1 fruit fly cellular context compared by ENCODE assay signal in genomic region chr2L:2494515-2495098, dm6.
TF ChIP-seq lines count a peak whose summit lies in the region.

No protein-coding gene starts in this region.

TF ChIP-seq in whole organism, embryonic, 481 proteins besides CTCF, POLR2A, EP300 and RAD21 (continued from another document):
- TF ChIP-seq CG15696 (tag; optimal IDR thresholded peaks at IDR 0.05; lab: Kevin White, UChicago) (peak; percentile 42), Dad (GFP tag; optimal IDR thresholded peaks at IDR 0.05; lab: Kevin White, UChicago) (peak; percentile 0), NC2β (GFP tag; optimal IDR thresholded peaks at IDR 0.05; lab: Kevin White, UChicago) (peak; percentile 3), Trl (optimal IDR thresholded peaks at IDR 0.05; lab: Kevin White, UChicago) (peak in 1 of 2 experiments; percentile 3), Trl (GFP tag; optimal IDR thresholded peaks at IDR 0.05; lab: Kevin White, UChicago) (peak; percentile 62), odd (GFP tag; optimal IDR thresholded peaks at IDR 0.05; lab: Kevin White, UChicago) (peak; percentile 17), nerfin-2 (GFP tag; IDR thresholded peaks at IDR 0.05; lab: Robert Waterston, UW; ENCODE audit: partially characterized antibody) (no peak), CG17829 (tag; optimal IDR thresholded peaks at IDR 0.05; lab: Kevin White, UChicago) (no peak), ase (GFP tag; IDR thresholded peaks at IDR 0.05; lab: Robert Waterston, UW) (no peak), CG17912 (GFP tag; optimal IDR thresholded peaks at IDR 0.05; lab: Kevin White, UChicago) (no peak), peb (GFP tag; IDR thresholded peaks at IDR 0.05; lab: Robert Waterston, UW) (no peak), Hr3 (GFP tag; optimal IDR thresholded peaks at IDR 0.05; lab: Kevin White, UChicago) (no peak), Sry-δ (GFP tag; optimal IDR thresholded peaks at IDR 0.05; lab: Kevin White, UChicago) (no peak), twi (tag; optimal IDR thresholded peaks at IDR 0.05; lab: Kevin White, UChicago) (no peak), CG6854 (GFP tag; optimal IDR thresholded peaks at IDR 0.05; lab: Kevin White, UChicago) (no peak), schlank (tag; optimal IDR thresholded peaks at IDR 0.05; lab: Kevin White, UChicago) (no peak), fd102C (GFP tag; optimal IDR thresholded peaks at IDR 0.05; lab: Kevin White, UChicago) (peak; percentile 70), CG9932 (GFP tag; IDR thresholded peaks at IDR 0.05; lab: Robert Waterston, UW) (no peak), CG10979 (tag; optimal IDR thresholded peaks at IDR 0.05; lab: Kevin White, UChicago) (peak; percentile 29), Ravus (GFP tag; IDR thresholded peaks at IDR 0.05; lab: Robert Waterston, UW) (no peak), prd (optimal IDR thresholded peaks at IDR 0.05; lab: Kevin White, UChicago) (no peak), prd (GFP tag; IDR thresholded peaks at IDR 0.05; lab: Robert Waterston, UW) (no peak), CG30431 (GFP tag; optimal IDR thresholded peaks at IDR 0.05; lab: Kevin White, UChicago) (no peak), CG5245 (GFP tag; optimal IDR thresholded peaks at IDR 0.05; lab: Kevin White, UChicago) (no peak), GATAe (GFP tag; conservative IDR thresholded peaks at IDR 0.05; lab: Robert Waterston, UW) (no peak), CG1529 (GFP tag; optimal IDR thresholded peaks at IDR 0.05; lab: Kevin White, UChicago) (no peak), slou (GFP tag; optimal IDR thresholded peaks at IDR 0.05; lab: Kevin White, UChicago) (no peak), kay (GFP tag; optimal IDR thresholded peaks at IDR 0.05; lab: Kevin White, UChicago) (no peak), CG1647 (GFP tag; optimal IDR thresholded peaks at IDR 0.05; lab: Kevin White, UChicago) (peak; percentile 37), gt (GFP tag; IDR thresholded peaks at IDR 0.05; lab: Robert Waterston, UW) (no peak), tna (GFP tag; IDR thresholded peaks at IDR 0.05; lab: Robert Waterston, UW; ENCODE audit: partially characterized antibody) (no peak), Mad (GFP tag; optimal IDR thresholded peaks at IDR 0.05; lab: Kevin White, UChicago) (no peak), yki (optimal IDR thresholded peaks at IDR 0.05; lab: Kevin White, UChicago) (no peak), Six4 (GFP tag; optimal IDR thresholded peaks at IDR 0.05; lab: Kevin White, UChicago) (no peak), jing (GFP tag; optimal IDR thresholded peaks at IDR 0.05; lab: Kevin White, UChicago) (no peak), CG12942 (GFP tag; optimal IDR thresholded peaks at IDR 0.05; lab: Kevin White, UChicago) (no peak), CG6765 (GFP tag; optimal IDR thresholded peaks at IDR 0.05; lab: Kevin White, UChicago) (no peak), CG18764 (GFP tag; optimal IDR thresholded peaks at IDR 0.05; lab: Kevin White, UChicago) (no peak), CG7271 (tag; optimal IDR thresholded peaks at IDR 0.05; lab: Kevin White, UChicago) (peak; percentile 40), grau (tag; optimal IDR thresholded peaks at IDR 0.05; lab: Kevin White, UChicago) (peak; percentile 1), CG14860 (GFP tag; IDR thresholded peaks at IDR 0.05; lab: Robert Waterston, UW; ENCODE audit: partially characterized antibody) (no peak), gem (tag; optimal IDR thresholded peaks at IDR 0.05; lab: Kevin White, UChicago) (peak; percentile 29), Xbp1 (GFP tag; optimal IDR thresholded peaks at IDR 0.05; lab: Kevin White, UChicago) (no peak), CG17802 (tag; optimal IDR thresholded peaks at IDR 0.05; lab: Kevin White, UChicago) (no peak), ro (GFP tag; IDR thresholded peaks at IDR 0.05; lab: Robert Waterston, UW) (no peak), PHDP (tag; optimal IDR thresholded peaks at IDR 0.05; lab: Kevin White, UChicago) (no peak), CG4282 (GFP tag; optimal IDR thresholded peaks at IDR 0.05; lab: Kevin White, UChicago) (no peak), CG2712 (tag; optimal IDR thresholded peaks at IDR 0.05; lab: Kevin White, UChicago) (no peak), CG8359 (GFP tag; optimal IDR thresholded peaks at IDR 0.05; lab: Kevin White, UChicago; ENCODE audit: borderline replicate concordance) (no peak), CG3065 (GFP tag; optimal IDR thresholded peaks at IDR 0.05; lab: Kevin White, UChicago) (no peak), CG4424 (GFP tag; optimal IDR thresholded peaks at IDR 0.05; lab: Kevin White, UChicago) (peak; percentile 13), sc (optimal IDR thresholded peaks at IDR 0.05; lab: Kevin White, UChicago) (no peak), sc (GFP tag; optimal IDR thresholded peaks at IDR 0.05; lab: Kevin White, UChicago) (no peak), CG7786 (GFP tag; optimal IDR thresholded peaks at IDR 0.05; lab: Kevin White, UChicago) (no peak), bab2 (GFP tag; optimal IDR thresholded peaks at IDR 0.05; lab: Kevin White, UChicago) (peak; percentile 18), CG3838 (GFP tag; optimal IDR thresholded peaks at IDR 0.05; lab: Kevin White, UChicago) (peak; percentile 42), gce (GFP tag; IDR thresholded peaks at IDR 0.05; lab: Robert Waterston, UW) (no peak), HmgD (GFP tag; optimal IDR thresholded peaks at IDR 0.05; lab: Kevin White, UChicago) (no peak), CG9609 (GFP tag; optimal IDR thresholded peaks at IDR 0.05; lab: Kevin White, UChicago) (peak; percentile 21), Scr (GFP tag; IDR thresholded peaks at IDR 0.05; lab: Robert Waterston, UW; ENCODE audit: partially characterized antibody) (no peak), wek (GFP tag; optimal IDR thresholded peaks at IDR 0.05; lab: Kevin White, UChicago) (peak; percentile 40), CG18599 (GFP tag; optimal IDR thresholded peaks at IDR 0.05; lab: Kevin White, UChicago) (peak; percentile 46), CG12155 (GFP tag; optimal IDR thresholded peaks at IDR 0.05; lab: Kevin White, UChicago) (no peak), Nf-YC (tag; optimal IDR thresholded peaks at IDR 0.05; lab: Kevin White, UChicago) (no peak), lov (optimal IDR thresholded peaks at IDR 0.05; lab: Kevin White, UChicago) (no peak), lov (GFP tag; IDR thresholded peaks at IDR 0.05; lab: Robert Waterston, UW) (no peak), CG8765 (GFP tag; IDR thresholded peaks at IDR 0.05; lab: Robert Waterston, UW) (no peak), CG6689 (GFP tag; IDR thresholded peaks at IDR 0.05; lab: Robert Waterston, UW) (0 out of 2 replicates have a peak, but pooled peaks have one; percentile 19), cad (GFP tag; optimal IDR thresholded peaks at IDR 0.05; lab: Kevin White, UChicago) (no peak), caup (GFP tag; optimal IDR thresholded peaks at IDR 0.05; lab: Kevin White, UChicago; ENCODE audit: severe bottlenecking) (peak; percentile 23), ato (GFP tag; IDR thresholded peaks at IDR 0.05; lab: Robert Waterston, UW; ENCODE audit: partially characterized antibody) (no peak), CG31224 (GFP tag; IDR thresholded peaks at IDR 0.05; lab: Robert Waterston, UW) (no peak), Bdp1 (GFP tag; optimal IDR thresholded peaks at IDR 0.05; lab: Kevin White, UChicago) (peak; percentile 13), run (tag; optimal IDR thresholded peaks at IDR 0.05; lab: Kevin White, UChicago) (no peak), CG3726 (GFP tag; IDR thresholded peaks at IDR 0.05; lab: Robert Waterston, UW) (0 out of 3 replicates have a peak, but pooled peaks have one; percentile 23), nmo (GFP tag; optimal IDR thresholded peaks at IDR 0.05; lab: Kevin White, UChicago) (peak; percentile 8), chm (GFP tag; IDR thresholded peaks at IDR 0.05; lab: Robert Waterston, UW) (no peak), CG2202 (tag; optimal IDR thresholded peaks at IDR 0.05; lab: Kevin White, UChicago) (peak; percentile 42), zf30C (GFP tag; optimal IDR thresholded peaks at IDR 0.05; lab: Kevin White, UChicago) (no peak), hth (optimal IDR thresholded peaks at IDR 0.05; lab: Kevin White, UChicago) (no peak), Med (GFP tag; lab: Kevin White, UChicago) (peak; percentile 82), CG32532 (GFP tag; IDR thresholded peaks at IDR 0.05; lab: Robert Waterston, UW) (no peak), sisA (GFP tag; IDR thresholded peaks at IDR 0.05; lab: Robert Waterston, UW) (peak; percentile 30; the same call in 1 of the 2 replicates), chn (GFP tag; optimal IDR thresholded peaks at IDR 0.05; lab: Kevin White, UChicago) (no peak), CG8944 (GFP tag; optimal IDR thresholded peaks at IDR 0.05; lab: Kevin White, UChicago) (peak; percentile 34), CG7745 (tag; optimal IDR thresholded peaks at IDR 0.05; lab: Kevin White, UChicago) (no peak), pho (GFP tag; optimal IDR thresholded peaks at IDR 0.05; lab: Kevin White, UChicago) (no peak), br (optimal IDR thresholded peaks at IDR 0.05; lab: Kevin White, UChicago) (no peak), CG15073 (GFP tag; optimal IDR thresholded peaks at IDR 0.05; lab: Kevin White, UChicago) (no peak), danr (GFP tag; IDR thresholded peaks at IDR 0.05; lab: Robert Waterston, UW) (no peak), CG10209 (GFP tag; optimal IDR thresholded peaks at IDR 0.05; lab: Kevin White, UChicago) (peak; percentile 33), Meics (GFP tag; optimal IDR thresholded peaks at IDR 0.05; lab: Kevin White, UChicago) (peak; percentile 8), CG4360 (GFP tag; IDR thresholded peaks at IDR 0.05; lab: Robert Waterston, UW) (no peak), esg (GFP tag; conservative IDR thresholded peaks at IDR 0.05; lab: Robert Waterston, UW) (no peak), CG1233 (GFP tag; optimal IDR thresholded peaks at IDR 0.05; lab: Kevin White, UChicago) (peak; percentile 62), CG6175 (GFP tag; IDR thresholded peaks at IDR 0.05; lab: Robert Waterston, UW) (no peak), HLH3B (GFP tag; IDR thresholded peaks at IDR 0.05; lab: Robert Waterston, UW) (no peak), ftz-f1 (GFP tag; optimal IDR thresholded peaks at IDR 0.05; lab: Kevin White, UChicago) (no peak), bigmax (GFP tag; optimal IDR thresholded peaks at IDR 0.05; lab: Kevin White, UChicago) (no peak), bbx (GFP tag; IDR thresholded peaks at IDR 0.05; lab: Robert Waterston, UW; ENCODE audit: partially characterized antibody) (no peak), Hmr (GFP tag; optimal IDR thresholded peaks at IDR 0.05; lab: Kevin White, UChicago) (peak; percentile 32), E2f2 (GFP tag; IDR thresholded peaks at IDR 0.05; lab: Robert Waterston, UW) (no peak), Myb (GFP tag; optimal IDR thresholded peaks at IDR 0.05; lab: Kevin White, UChicago) (no peak), Rx (GFP tag; IDR thresholded peaks at IDR 0.05; lab: Robert Waterston, UW) (no peak), rib (GFP tag; IDR thresholded peaks at IDR 0.05; lab: Robert Waterston, UW) (no peak), Poxn (GFP tag; IDR thresholded peaks at IDR 0.05; lab: Robert Waterston, UW) (no peak), eyg (GFP tag; optimal IDR thresholded peaks at IDR 0.05; lab: Kevin White, UChicago) (no peak), CG2889 (GFP tag; IDR thresholded peaks at IDR 0.05; lab: Robert Waterston, UW) (no peak), cwo (GFP tag; optimal IDR thresholded peaks at IDR 0.05; lab: Kevin White, UChicago) (no peak), z (GFP tag; IDR thresholded peaks at IDR 0.05; lab: Robert Waterston, UW) (no peak), cg (GFP tag; optimal IDR thresholded peaks at IDR 0.05; lab: Kevin White, UChicago) (no peak), CG12236 (GFP tag; optimal IDR thresholded peaks at IDR 0.05; lab: Kevin White, UChicago) (peak; percentile 17), kni (GFP tag; optimal IDR thresholded peaks at IDR 0.05; lab: Kevin White, UChicago) (peak; percentile 15), eve (GFP tag; optimal IDR thresholded peaks at IDR 0.05; lab: Kevin White, UChicago) (no peak), Nf-YB (GFP tag; optimal IDR thresholded peaks at IDR 0.05; lab: Kevin White, UChicago) (no peak), nau (GFP tag; optimal IDR thresholded peaks at IDR 0.05; lab: Kevin White, UChicago) (peak; percentile 33), CG6813 (GFP tag; optimal IDR thresholded peaks at IDR 0.05; lab: Kevin White, UChicago) (peak; percentile 52), btn (GFP tag; optimal IDR thresholded peaks at IDR 0.05; lab: Kevin White, UChicago) (peak; percentile 9), CG1602 (GFP tag; optimal IDR thresholded peaks at IDR 0.05; lab: Kevin White, UChicago) (peak; percentile 13), CG11696 (GFP tag; IDR thresholded peaks at IDR 0.05; lab: Robert Waterston, UW) (no peak), pnt (GFP tag; optimal IDR thresholded peaks at IDR 0.05; lab: Kevin White, UChicago) (peak; percentile 26), NC2α (GFP tag; optimal IDR thresholded peaks at IDR 0.05; lab: Kevin White, UChicago) (no peak), CG10321 (GFP tag; IDR thresholded peaks at IDR 0.05; lab: Robert Waterston, UW) (no peak), CG30020 (tag; optimal IDR thresholded peaks at IDR 0.05; lab: Kevin White, UChicago) (no peak), Mrtf (GFP tag; IDR thresholded peaks at IDR 0.05; lab: Robert Waterston, UW) (no peak), CG15479 (GFP tag; optimal IDR thresholded peaks at IDR 0.05; lab: Kevin White, UChicago) (no peak), abd-A (tag; optimal IDR thresholded peaks at IDR 0.05; lab: Kevin White, UChicago) (no peak), CG34376 (GFP tag; optimal IDR thresholded peaks at IDR 0.05; lab: Kevin White, UChicago) (no peak), CG15011 (GFP tag; optimal IDR thresholded peaks at IDR 0.05; lab: Kevin White, UChicago) (no peak), Side (GFP tag; optimal IDR thresholded peaks at IDR 0.05; lab: Kevin White, UChicago) (no peak), H15 (GFP tag; IDR thresholded peaks at IDR 0.05; lab: Robert Waterston, UW) (no peak), Oaz (GFP tag; IDR thresholded peaks at IDR 0.05; lab: Robert Waterston, UW) (no peak), ATbp (GFP tag; optimal IDR thresholded peaks at IDR 0.05; lab: Kevin White, UChicago) (peak; percentile 57), zen (tag; optimal IDR thresholded peaks at IDR 0.05; lab: Kevin White, UChicago) (no peak), tx (GFP tag; optimal IDR thresholded peaks at IDR 0.05; lab: Kevin White, UChicago) (no peak)
